Worm (Caenorhabditis elegans) whole organism, young adult: ENCODE measurements around the gene F55G11.8.

Experiments used
- B0336.3 ChIP-seq: fragments of 200-800 bp; sonication (Bioruptor generic); IDR thresholded peaks from 2 replicates; pipeline ENCODE4 v1.3.6; 2022; ENCODE audit warnings: missing genetic modification characterization, missing compliant biosample characterization
- C17E4.6 ChIP-seq: fragments of 200-800 bp; sonication (Bioruptor generic); IDR thresholded peaks from 2 replicates; pipeline ENCODE4 v1.3.6; 2022; ENCODE audit warnings: missing genetic modification reagents, missing genetic modification characterization, missing compliant biosample characterization
- F10E7.11 ChIP-seq: sonication (generic microtip); optimal IDR thresholded peaks from 2 replicates; lab custom pipeline; 2017; ENCODE audit warnings: mild to moderate bottlenecking, missing genetic modification characterization, moderate library complexity, missing compliant biosample characterization
- F22D6.2 ChIP-seq: sonication (generic microtip); optimal IDR thresholded peaks from 2 replicates; lab custom pipeline; 2016; ENCODE audit warnings: mild to moderate bottlenecking, missing genetic modification characterization, missing compliant biosample characterization
- F23B12.7 ChIP-seq: sonication (generic microtip); optimal IDR thresholded peaks from 2 replicates; lab custom pipeline; 2017; ENCODE audit warnings: missing genetic modification characterization, mild to moderate bottlenecking, missing compliant biosample characterization, antibody characterized with exemption, moderate library complexity; ENCODE audit not compliant: insufficient read depth
- F55B11.4 ChIP-seq: sonication (generic microtip); optimal IDR thresholded peaks from 2 replicates; lab custom pipeline; 2016; ENCODE audit warnings: missing compliant biosample characterization, missing genetic modification characterization, borderline replicate concordance; ENCODE audit not compliant: insufficient read depth
- K11D2.4 ChIP-seq: fragments of 200-800 bp; sonication (Bioruptor generic); IDR thresholded peaks from 2 replicates; pipeline ENCODE4 v1.3.6; 2022; ENCODE audit warnings: missing genetic modification reagents, missing genetic modification characterization, missing compliant biosample characterization
- K12H6.12 ChIP-seq: fragments of 200-800 bp; sonication (Bioruptor generic); optimal IDR thresholded peaks from 2 replicates; lab custom pipeline; 2018; ENCODE audit warnings: mild to moderate bottlenecking, missing genetic modification characterization, missing compliant biosample characterization
- T07F8.4 ChIP-seq: sonication (generic microtip); optimal IDR thresholded peaks from 2 replicates; lab custom pipeline; 2016; ENCODE audit warnings: mild to moderate bottlenecking, missing genetic modification characterization, moderate library complexity, missing compliant biosample characterization
- T26A5.8 ChIP-seq: sonication (generic microtip); optimal IDR thresholded peaks from 2 replicates; lab custom pipeline; 2016; ENCODE audit warnings: missing genetic modification characterization, missing compliant biosample characterization
- Y67H2A.10 ChIP-seq: fragments of 200-800 bp; sonication (Bioruptor generic); conservative IDR thresholded peaks from 2 replicates; pipeline ENCODE4 v1.3.6; 2022; ENCODE audit warnings: missing genetic modification reagents, missing genetic modification characterization, missing compliant biosample characterization
- Y79H2A.3 ChIP-seq: fragments of 200-800 bp; sonication (Bioruptor generic); conservative IDR thresholded peaks from 2 replicates; pipeline ENCODE4 v1.3.6; 2022; ENCODE audit warnings: missing genetic modification reagents, missing genetic modification characterization, missing compliant biosample characterization
- ama-1 ChIP-seq, 3 experiments: fragments of 150-350 bp in 1 of 3; sonication (generic microtip) in 2 of 3; optimal IDR thresholded peaks; 2 replicates each; lab custom pipeline; 2014 to 2018; ENCODE audit warnings: missing biosample characterization in 2 of 3, missing genetic modification characterization in 2 of 3, missing genetic modification reagents in 2 of 3
- aptf-3 ChIP-seq: fragments of 200-800 bp; sonication (Bioruptor generic); IDR thresholded peaks from 2 replicates; pipeline ENCODE4 v1.3.6; 2022; ENCODE audit warnings: missing genetic modification characterization, missing compliant biosample characterization
- athp-1 ChIP-seq: sonication (generic microtip); optimal IDR thresholded peaks from 2 replicates; lab custom pipeline; 2017; ENCODE audit warnings: mild to moderate bottlenecking, missing genetic modification characterization, missing compliant biosample characterization
- bed-2 ChIP-seq: fragments of 200-800 bp; sonication (Bioruptor generic); IDR thresholded peaks from 2 replicates; pipeline ENCODE4 v1.3.6; 2022; ENCODE audit warnings: missing genetic modification reagents, missing genetic modification characterization, missing compliant biosample characterization
- ceh-58 ChIP-seq: fragments of 200-800 bp; sonication (Bioruptor generic); IDR thresholded peaks from 2 replicates; pipeline ENCODE4 v1.3.6; 2022; ENCODE audit warnings: missing genetic modification characterization, missing compliant biosample characterization
- die-1 ChIP-seq: sonication (generic microtip); optimal IDR thresholded peaks from 2 replicates; lab custom pipeline; 2016; ENCODE audit warnings: missing genotype, mild to moderate bottlenecking, missing genetic modification characterization, missing compliant biosample characterization
- egl-18 ChIP-seq: fragments of 200-800 bp; sonication (Bioruptor generic); IDR thresholded peaks from 2 replicates; pipeline ENCODE4 v1.3.6; 2022; ENCODE audit warnings: missing genetic modification reagents, missing genetic modification characterization, missing compliant biosample characterization
- him-1 ChIP-seq: sonication (generic microtip); optimal IDR thresholded peaks from 2 replicates; lab custom pipeline; 2016; ENCODE audit warnings: missing genotype, missing genetic modification reagents, missing genetic modification characterization, missing compliant biosample characterization
- hlh-12 ChIP-seq: sonication (generic microtip); optimal IDR thresholded peaks from 2 replicates; lab custom pipeline; 2016; ENCODE audit warnings: missing genetic modification characterization, missing compliant biosample characterization
- hlh-26 ChIP-seq: fragments of 200-800 bp; sonication (Bioruptor generic); conservative IDR thresholded peaks from 2 replicates; pipeline ENCODE4 v1.3.6; 2022; ENCODE audit warnings: missing genetic modification reagents, missing genetic modification characterization, missing compliant biosample characterization
- hmg-1.2 ChIP-seq: fragments of 200-800 bp; sonication (Bioruptor generic); IDR thresholded peaks from 2 replicates; pipeline ENCODE4 v1.3.6; 2022; ENCODE audit warnings: missing genetic modification reagents, missing genetic modification characterization, missing compliant biosample characterization
- hrde-1 ChIP-seq: sonication (generic microtip); optimal IDR thresholded peaks from 2 replicates; lab custom pipeline; 2016; ENCODE audit warnings: missing genetic modification characterization, mild to moderate bottlenecking, missing compliant biosample characterization, moderate library complexity, missing genotype, missing genetic modification reagents, borderline replicate concordance
- hsf-1 ChIP-seq: fragments of 200-800 bp; sonication (Bioruptor generic); IDR thresholded peaks from 2 replicates; pipeline ENCODE4 v1.3.6; 2022; ENCODE audit warnings: missing genetic modification reagents, missing genetic modification characterization, missing compliant biosample characterization
- let-526 ChIP-seq: fragments of 200-800 bp; sonication (Bioruptor generic); IDR thresholded peaks from 2 replicates; pipeline ENCODE4 v1.3.6; 2022; ENCODE audit warnings: missing genetic modification reagents, missing genetic modification characterization, missing compliant biosample characterization
- let-607 ChIP-seq, 2 experiments: fragments of 200-800 bp in 1 of 2; sonication (Bioruptor generic) in 1 of 2; sonication (generic microtip) in 1 of 2; optimal IDR thresholded peaks; 2 replicates each; lab custom pipeline; 2016 to 2018; ENCODE audit warnings: mild to moderate bottlenecking in 2 of 2, missing compliant biosample characterization in 2 of 2, missing genetic modification characterization in 2 of 2, moderate library complexity in 2 of 2, missing genotype in 1 of 2
- mcd-1 ChIP-seq: fragments of 200-800 bp; sonication (Bioruptor generic); IDR thresholded peaks from 2 replicates; pipeline ENCODE4 v1.3.6; 2022; ENCODE audit warnings: missing genetic modification reagents, missing genetic modification characterization, missing compliant biosample characterization
- mes-4 ChIP-seq: sonication (generic microtip); optimal IDR thresholded peaks from 2 replicates; lab custom pipeline; 2016; ENCODE audit warnings: missing genotype, missing genetic modification characterization, missing compliant biosample characterization
- nfyb-1 ChIP-seq: fragments of 200-800 bp; sonication (Bioruptor generic); IDR thresholded peaks from 2 replicates; pipeline ENCODE4 v1.3.6; 2022; ENCODE audit warnings: missing genetic modification reagents, missing genetic modification characterization, missing compliant biosample characterization
- nhr-179 ChIP-seq: sonication (generic microtip); optimal IDR thresholded peaks from 2 replicates; lab custom pipeline; 2016; ENCODE audit warnings: mild to moderate bottlenecking, missing genetic modification characterization, missing compliant biosample characterization
- nhr-27 ChIP-seq: fragments of 200-800 bp; sonication (Bioruptor generic); optimal IDR thresholded peaks from 2 replicates; lab custom pipeline; 2018; ENCODE audit warnings: mild to moderate bottlenecking, missing genetic modification characterization, moderate library complexity, missing compliant biosample characterization
- nhr-80 ChIP-seq: sonication (generic microtip); optimal IDR thresholded peaks from 2 replicates; lab custom pipeline; 2016; ENCODE audit warnings: missing genetic modification characterization, missing compliant biosample characterization
- nhr-90 ChIP-seq: sonication (generic microtip); optimal IDR thresholded peaks from 2 replicates; lab custom pipeline; 2016; ENCODE audit warnings: missing genotype, mild to moderate bottlenecking, missing genetic modification characterization, missing compliant biosample characterization
- repo-1 ChIP-seq: sonication (generic microtip); optimal IDR thresholded peaks from 2 replicates; lab custom pipeline; 2017; ENCODE audit warnings: mild to moderate bottlenecking, missing genetic modification characterization, missing compliant biosample characterization
- sea-2 ChIP-seq: fragments of 200-800 bp; sonication (Bioruptor generic); IDR thresholded peaks from 2 replicates; pipeline ENCODE4 v1.3.6; 2022; ENCODE audit warnings: missing genetic modification characterization, missing compliant biosample characterization
- snpc-1.3 ChIP-seq: sonication (generic microtip); optimal IDR thresholded peaks from 2 replicates; lab custom pipeline; 2017; ENCODE audit warnings: missing genetic modification characterization, mild to moderate bottlenecking, missing compliant biosample characterization, antibody characterized with exemption, moderate library complexity, missing genotype, missing genetic modification reagents; ENCODE audit not compliant: insufficient read depth
- snpc-3.4 ChIP-seq: sonication (generic microtip); optimal IDR thresholded peaks from 2 replicates; lab custom pipeline; 2017; ENCODE audit warnings: missing genetic modification characterization, mild to moderate bottlenecking, missing compliant biosample characterization, antibody characterized with exemption, moderate library complexity, missing genotype, missing genetic modification reagents
- tbp1 ChIP-seq: fragments of 200-800 bp; sonication (Bioruptor generic); optimal IDR thresholded peaks from 2 replicates; lab custom pipeline; 2018; ENCODE audit warnings: mild to moderate bottlenecking, missing genetic modification characterization, missing compliant biosample characterization
- tlf-1 ChIP-seq: fragments of 200-800 bp; sonication (Bioruptor generic); optimal IDR thresholded peaks from 2 replicates; lab custom pipeline; 2018; ENCODE audit warnings: mild to moderate bottlenecking, missing genetic modification characterization, missing compliant biosample characterization
- zim-3 ChIP-seq: sonication (generic microtip); optimal IDR thresholded peaks from 2 replicates; lab custom pipeline; 2017; ENCODE audit warnings: mild to moderate bottlenecking, missing genetic modification characterization, moderate library complexity, missing compliant biosample characterization

F55G11.8 gene

ce11 chrIV:12948470-12948869 is 14.1 kb upstream of the F55G11.8 start, which contains the start of gene F55G11.10:
Gene F55G11.10 (plus strand): TSS chrIV:12948770.
- TF ChIP-seq F10E7.11 (tag; lab: Kevin White, UChicago) (no peak), Y67H2A.10 (GFP tag; lab: Robert Waterston, UW) (no peak), him-1 (tag; lab: Kevin White, UChicago) (no peak), die-1 (tag; lab: Kevin White, UChicago) (no peak), nhr-80 (tag; lab: Kevin White, UChicago) (no peak), snpc-1.3 (tag; lab: Kevin White, UChicago) (no peak), B0336.3 (GFP tag; lab: Robert Waterston, UW) (no peak), egl-18 (GFP tag; lab: Robert Waterston, UW) (no peak), F55B11.4 (no peak), K11D2.4 (GFP tag; lab: Robert Waterston, UW) (no peak), T07F8.4 (tag; lab: Kevin White, UChicago) (no peak), tlf-1 (no peak)

- no peak for TF ChIP-seq K11D2.4 (GFP tag; lab: Robert Waterston, UW)
Measured at ce11 chrIV:12957730-12958129, 4.9 kb upstream of the F55G11.8 start, which contains the start of gene F55G11.6. Gene F55G11.6 (plus strand): TSS chrIV:12958030.

ce11 chrIV:12960136-12960535 is 2.5 kb upstream of the F55G11.8 start, which contains the start of gene F55G11.7:
Gene F55G11.7 (plus strand): TSS chrIV:12960436.
- TF ChIP-seq Y79H2A.3 (GFP tag; lab: Robert Waterston, UW) (no peak), mcd-1 (no peak)

- TF ChIP-seq sea-2 = no peak
- peak; percentile 5 for TF ChIP-seq nhr-80 (tag; lab: Kevin White, UChicago)
Measured at ce11 chrIV:12964648-12965047, 2.0 kb downstream of the F55G11.8 start.

- TF ChIP-seq hsf-1 (GFP tag; lab: Robert Waterston, UW) (no peak), repo-1 (tag; lab: Kevin White, UChicago) (no peak), K12H6.12 (tag; lab: Kevin White, UChicago) (no peak), hrde-1 (no peak), nhr-179 (tag; lab: Kevin White, UChicago) (no peak), T26A5.8 (tag; lab: Kevin White, UChicago) (no peak), hlh-26 (GFP tag; lab: Robert Waterston, UW) (no peak), let-526 (GFP tag; lab: Robert Waterston, UW) (no peak), F23B12.7 (no peak), ceh-58 (no peak), hlh-12 (tag; lab: Kevin White, UChicago) (no peak), him-1 (tag; lab: Kevin White, UChicago) (no peak), hmg-1.2 (GFP tag; lab: Robert Waterston, UW) (no peak), athp-1 (tag; lab: Kevin White, UChicago) (no peak)
Measured at ce11 chrIV:12965074-12965473, 2.5 kb downstream of the F55G11.8 start, which contains the start of gene dod-22. Gene dod-22 (plus strand): TSS chrIV:12965374.

- TF ChIP-seq mes-4 (tag; lab: Kevin White, UChicago) (no peak), let-607 (tag; optimal IDR thresholded peaks at IDR 0.05; lab: Kevin White, UChicago) (no peak), bed-2 (GFP tag; lab: Robert Waterston, UW) (no peak), B0336.3 (GFP tag; lab: Robert Waterston, UW) (no peak), aptf-3 (GFP tag; lab: Robert Waterston, UW) (no peak), nhr-27 (tag; lab: Kevin White, UChicago) (no peak), tbp1 (GFP tag; lab: Kevin White, UChicago) (no peak), F22D6.2 (tag; lab: Kevin White, UChicago) (no peak), C17E4.6 (GFP tag; lab: Robert Waterston, UW) (no peak), zim-3 (tag; lab: Kevin White, UChicago) (no peak), snpc-3.4 (tag; lab: Kevin White, UChicago) (no peak), nhr-90 (no peak), ama-1 (optimal IDR thresholded peaks at IDR 0.05; lab: Kevin White, UChicago) (no peak), ama-1 (GFP tag; optimal IDR thresholded peaks at IDR 0.05; lab: Kevin White, UChicago) (no peak), nfyb-1 (GFP tag; lab: Robert Waterston, UW) (no peak)
Measured at ce11 chrIV:12967303-12967702, 4.7 kb downstream of the F55G11.8 start.
